Fruit fly (Drosophila melanogaster): ENCODE measurements around the gene CG9192.
"Not testable (repeated sequence)": the region's sequence is repeated elsewhere in the genome, so short reads cannot be mapped to it uniquely, and the experiment has no call there.

CG9192 gene

dm6 chr3L:1238219-1238618 lies at the start of gene CG9192:
CG9192 (minus strand) TSS chr3L:1238319.
- TF ChIP-seq noc (tag; optimal IDR thresholded peaks at IDR 0.05), result no peak

- no peak for TF ChIP-seq noc (tag; optimal IDR thresholded peaks at IDR 0.05)
Observed at dm6 chr3L:1280890-1281622, 42.9 kb upstream of the CG9192 start.

- TF ChIP-seq noc (tag; optimal IDR thresholded peaks at IDR 0.05), result no peak
Observed at dm6 chr3L:1279685-1280084, 41.6 kb upstream of the CG9192 start.

- TF ChIP-seq noc (tag; optimal IDR thresholded peaks at IDR 0.05), result no peak
Observed at dm6 chr3L:1277937-1278336, 39.8 kb upstream of the CG9192 start.

dm6 chr3L:1275767-1276166 lies 37.6 kb upstream of the CG9192 start, which contains the start of gene CG32333:
CG32333 (plus strand) TSS chr3L:1275956.
- no peak for TF ChIP-seq noc (tag; optimal IDR thresholded peaks at IDR 0.05)

dm6 chr3L:1269013-1269412 lies 30.9 kb upstream of the CG9192 start:
- no peak for TF ChIP-seq noc (tag; optimal IDR thresholded peaks at IDR 0.05)

- no peak for TF ChIP-seq noc (tag; optimal IDR thresholded peaks at IDR 0.05)
Observed at dm6 chr3L:1265423-1266002, 27.4 kb upstream of the CG9192 start.

dm6 chr3L:1264998-1265397 lies 26.9 kb upstream of the CG9192 start:
- no peak for TF ChIP-seq noc (tag; optimal IDR thresholded peaks at IDR 0.05)

- TF ChIP-seq noc (tag; optimal IDR thresholded peaks at IDR 0.05), result no peak
Observed at dm6 chr3L:1258547-1258946, 20.4 kb upstream of the CG9192 start.

- TF ChIP-seq noc (tag; optimal IDR thresholded peaks at IDR 0.05), result no peak
Observed at dm6 chr3L:1256061-1256780, 18.1 kb upstream of the CG9192 start, which contains the start of gene tfc. tfc (plus strand) TSS chr3L:1256449.

dm6 chr3L:1251712-1252111 lies 13.6 kb upstream of the CG9192 start, which contains the start of the genes CG9130 and CG9133:
CG9130 (plus strand) TSS chr3L:1252012.
CG9133 (plus strand) TSS chr3L:1252012.
- no peak for TF ChIP-seq noc (tag; optimal IDR thresholded peaks at IDR 0.05)

- TF ChIP-seq noc (tag; optimal IDR thresholded peaks at IDR 0.05), result no peak
Observed at dm6 chr3L:1250396-1250795, 12.3 kb upstream of the CG9192 start, which contains the start of gene Bfc. Bfc (plus strand) TSS chr3L:1250696.

- no peak for TF ChIP-seq noc (tag; optimal IDR thresholded peaks at IDR 0.05)
Observed at dm6 chr3L:1247627-1248295, 9.6 kb upstream of the CG9192 start, which contains the start of the genes Psf1 and Sac1. Psf1 (minus strand) TSS chr3L:1247677. Sac1 (plus strand) TSS chr3L:1247817.

dm6 chr3L:1246823-1247222 lies 8.7 kb upstream of the CG9192 start, which contains the start of gene CG32318:
CG32318 (minus strand) TSS chr3L:1246923.
- not testable (repeated sequence) for TF ChIP-seq noc (tag; optimal IDR thresholded peaks at IDR 0.05)

- not testable (repeated sequence) for TF ChIP-seq noc (tag; optimal IDR thresholded peaks at IDR 0.05)
Observed at dm6 chr3L:1245810-1246209, 7.7 kb upstream of the CG9192 start, which contains the start of gene Klp61F. Klp61F (minus strand) TSS chr3L:1245910.

- TF ChIP-seq noc (tag; optimal IDR thresholded peaks at IDR 0.05), result no peak
Observed at dm6 chr3L:1235426-1235825, 2.7 kb downstream of the CG9192 start, which contains the start of gene galene. galene (plus strand) TSS chr3L:1235726.
